Fruit fly (Drosophila melanogaster): ENCODE data around the gene CG9427.

The CG9427 gene

dm6 chr3R:9586663-9587248, 40.0 kb downstream of the CG9427 start, which contains the start of gene P58IPK (continued):
- TF ChIP-seq chm (GFP tag; IDR thresholded peaks at IDR 0.05) = no peak; the same call in 1 of the 2 replicates
- TF ChIP-seq CG9437 (GFP tag; optimal IDR thresholded peaks at IDR 0.05) = peak; percentile 26
- peak; percentile 65 for TF ChIP-seq Dbx (GFP tag; IDR thresholded peaks at IDR 0.05)
- peak; percentile 92 for TF ChIP-seq Scr (GFP tag; IDR thresholded peaks at IDR 0.05; ENCODE audit: partially characterized antibody)
- TF ChIP-seq nmo (GFP tag; optimal IDR thresholded peaks at IDR 0.05) = peak; percentile 78
- TF ChIP-seq CG17361 (GFP tag; IDR thresholded peaks at IDR 0.05) = peak; percentile 75
- TF ChIP-seq Dfd (GFP tag; optimal IDR thresholded peaks at IDR 0.05) = no peak
- TF ChIP-seq h (optimal IDR thresholded peaks at IDR 0.05) = no peak
- TF ChIP-seq pzg (GFP tag; optimal IDR thresholded peaks at IDR 0.05) = peak; percentile 92
- no peak for TF ChIP-seq Awh (GFP tag; IDR thresholded peaks at IDR 0.05)
- peak; percentile 73 for TF ChIP-seq CG14710 (tag; optimal IDR thresholded peaks at IDR 0.05)
- TF ChIP-seq CG3838 (GFP tag; optimal IDR thresholded peaks at IDR 0.05) = peak; percentile 52
- peak; percentile 56 for TF ChIP-seq CG14014 (GFP tag; IDR thresholded peaks at IDR 0.05)
- peak; percentile 73; the same call in 2 of the 4 replicates for TF ChIP-seq chinmo (GFP tag; IDR thresholded peaks at IDR 0.05; ENCODE audit: partially characterized antibody)
- TF ChIP-seq Lpt (GFP tag; optimal IDR thresholded peaks at IDR 0.05) = no peak
- no peak for TF ChIP-seq CG6765 (GFP tag; optimal IDR thresholded peaks at IDR 0.05)
- peak; percentile 44 for TF ChIP-seq CG7928 (GFP tag; optimal IDR thresholded peaks at IDR 0.05)
- TF ChIP-seq sug (tag; optimal IDR thresholded peaks at IDR 0.05) = peak; percentile 71
- TF ChIP-seq CG13894 (tag; optimal IDR thresholded peaks at IDR 0.05) = peak; percentile 77
- TF ChIP-seq fd102C (GFP tag; optimal IDR thresholded peaks at IDR 0.05) = no peak
- no peak for TF ChIP-seq CG15479 (GFP tag; optimal IDR thresholded peaks at IDR 0.05)
- peak; percentile 27 for TF ChIP-seq CG8388 (GFP tag; optimal IDR thresholded peaks at IDR 0.05)
- peak; percentile 59; the same call in 1 of the 3 replicates for TF ChIP-seq CG3726 (GFP tag; IDR thresholded peaks at IDR 0.05)
- peak; percentile 4 for TF ChIP-seq CG17385 (GFP tag; optimal IDR thresholded peaks at IDR 0.05)
- no peak for TF ChIP-seq CG11093 (GFP tag; IDR thresholded peaks at IDR 0.05)
- no peak for TF ChIP-seq CG6654 (GFP tag; optimal IDR thresholded peaks at IDR 0.05)
- TF ChIP-seq Taf1 (GFP tag; IDR thresholded peaks at IDR 0.05) = peak; percentile 13; the same call in 1 of the 2 replicates
- TF ChIP-seq Max (GFP tag; optimal IDR thresholded peaks at IDR 0.05) = peak; percentile 56
- no peak for TF ChIP-seq CG6813 (GFP tag; optimal IDR thresholded peaks at IDR 0.05)
- no peak for TF ChIP-seq gsb (GFP tag; IDR thresholded peaks at IDR 0.05)
- peak; percentile 66 for TF ChIP-seq Adf1 (GFP tag; IDR thresholded peaks at IDR 0.05)
- TF ChIP-seq hth (optimal IDR thresholded peaks at IDR 0.05) = no peak
- TF ChIP-seq Bdp1 (GFP tag; optimal IDR thresholded peaks at IDR 0.05) = peak; percentile 69
- no peak for TF ChIP-seq hkb (optimal IDR thresholded peaks at IDR 0.05)
- TF ChIP-seq hkb (GFP tag; IDR thresholded peaks at IDR 0.05) = peak; percentile 49; the same call in 1 of the 2 replicates
- no peak for TF ChIP-seq ac (GFP tag; optimal IDR thresholded peaks at IDR 0.05)

dm6 chr3R:9583122-9583521, 43.6 kb downstream of the CG9427 start, which contains the start of gene CG33654:
CG33654 (minus strand) TSS chr3R:9583222.
- TF ChIP-seq CG3995 (GFP tag; optimal IDR thresholded peaks at IDR 0.05) = no peak
- no peak for TF ChIP-seq CG18476 (GFP tag; optimal IDR thresholded peaks at IDR 0.05)
- no peak for TF ChIP-seq Ets97D (GFP tag; optimal IDR thresholded peaks at IDR 0.05)
- no peak for TF ChIP-seq CG7987 (GFP tag; optimal IDR thresholded peaks at IDR 0.05)
- no peak for TF ChIP-seq B-H2 (GFP tag; optimal IDR thresholded peaks at IDR 0.05)
- TF ChIP-seq CG15011 (GFP tag; optimal IDR thresholded peaks at IDR 0.05) = no peak

Data from whole organism, embryonic.